Fruit fly (Drosophila melanogaster): ENCODE data around the gene djl.

Gene djl

DNA sequence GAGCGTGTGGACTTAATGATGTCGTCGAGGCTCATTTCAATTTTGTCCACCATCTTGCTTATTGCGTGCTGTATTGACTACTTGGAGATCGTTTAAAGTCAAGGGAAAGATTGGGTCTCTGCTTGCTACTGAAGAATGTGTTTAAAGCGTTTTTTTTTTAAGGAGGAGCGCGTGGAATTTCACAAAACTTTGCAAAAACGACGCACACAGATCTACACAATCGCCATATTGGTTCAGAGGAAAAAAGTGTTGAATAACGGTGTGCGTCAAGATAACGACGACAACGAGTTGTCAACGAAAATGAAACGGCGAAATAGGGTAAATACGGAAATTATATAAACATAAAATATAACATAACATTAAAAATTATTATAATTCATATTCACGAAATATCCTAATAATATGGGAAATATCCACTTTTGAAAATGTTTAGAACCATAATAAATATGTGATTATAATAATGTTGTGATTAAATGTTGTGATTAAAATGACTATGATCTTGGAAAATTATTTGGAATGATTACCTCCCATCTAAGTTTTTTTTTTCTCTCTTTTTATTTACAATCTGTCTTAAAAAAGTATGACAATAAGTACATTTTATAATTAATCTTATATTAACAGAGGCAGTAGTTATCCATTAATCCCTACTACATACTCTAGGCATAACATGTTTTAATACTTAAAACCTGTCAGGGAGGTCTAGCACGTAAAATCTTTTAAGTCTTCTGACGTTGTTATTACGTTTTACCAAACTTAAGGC, 19.8 kb downstream of the djl start, which contains the start of gene Ref1:
Gene Ref1 (minus strand): TSS at position 231 of the 760 bp plus-strand sequence.
- TF ChIP-seq pdm3 (GFP tag; optimal IDR thresholded peaks at IDR 0.05): no peak
- TF ChIP-seq Eip78C (GFP tag): peak; percentile 15

DNA sequence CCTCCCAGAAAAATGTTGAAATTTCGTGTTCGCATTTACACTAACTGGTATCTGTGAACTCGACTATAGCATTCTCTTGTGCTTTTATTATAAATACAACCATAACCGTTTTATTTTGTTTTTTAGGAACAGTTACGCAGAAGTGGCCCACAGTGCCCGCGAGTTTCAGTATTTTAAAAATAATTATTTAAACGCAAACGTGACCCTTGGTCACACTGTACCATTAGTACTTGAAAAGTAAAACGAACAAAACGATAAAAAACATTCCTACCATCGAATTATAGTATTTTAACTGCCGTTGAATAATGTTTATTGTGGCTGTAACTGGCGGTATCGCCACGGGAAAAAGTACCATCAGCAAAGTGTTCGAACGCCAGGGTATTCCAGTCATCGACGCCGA, 21.4 kb downstream of the djl start, which contains the start of gene Dpck:
Gene Dpck (plus strand): TSS at position 211 of the 400 bp plus-strand sequence.
- TF ChIP-seq CG6276 (GFP tag; optimal IDR thresholded peaks at IDR 0.05) (peak; percentile 48), net (GFP tag; optimal IDR thresholded peaks at IDR 0.05) (peak; percentile 58), Eip93F (GFP tag; optimal IDR thresholded peaks at IDR 0.05) (no peak), topi (GFP tag; optimal IDR thresholded peaks at IDR 0.05) (peak; percentile 41), CG31627 (GFP tag; optimal IDR thresholded peaks at IDR 0.05) (peak; percentile 45), vri (GFP tag; optimal IDR thresholded peaks at IDR 0.05) (peak; percentile 22), Blimp-1 (GFP tag; optimal IDR thresholded peaks at IDR 0.05) (no peak), CG32006 (GFP tag; optimal IDR thresholded peaks at IDR 0.05) (peak; percentile 25), CG8319 (GFP tag; optimal IDR thresholded peaks at IDR 0.05) (no peak), Sox14 (GFP tag; optimal IDR thresholded peaks at IDR 0.05) (peak; percentile 58), CG9139 (GFP tag; optimal IDR thresholded peaks at IDR 0.05) (peak; percentile 62), ss (GFP tag; optimal IDR thresholded peaks at IDR 0.05) (peak; percentile 29 to 50), Hr4 (GFP tag; optimal IDR thresholded peaks at IDR 0.05) (peak; percentile 56), CG6792 (GFP tag; optimal IDR thresholded peaks at IDR 0.05) (peak; percentile 27), pdm3 (GFP tag; optimal IDR thresholded peaks at IDR 0.05) (peak; percentile 65), Hr38 (GFP tag; optimal IDR thresholded peaks at IDR 0.05) (no peak), Sox15 (GFP tag; optimal IDR thresholded peaks at IDR 0.05) (no peak), dsx (GFP tag; optimal IDR thresholded peaks at IDR 0.05; ENCODE audit: poor library complexity, severe bottlenecking) (peak; percentile 40), CG34406 (GFP tag; optimal IDR thresholded peaks at IDR 0.05) (peak; percentile 14), CG6808 (GFP tag; optimal IDR thresholded peaks at IDR 0.05) (peak; percentile 33), Ets21C (GFP tag; optimal IDR thresholded peaks at IDR 0.05) (no peak), OdsH (GFP tag; optimal IDR thresholded peaks at IDR 0.05) (peak; percentile 29), Met (GFP tag; optimal IDR thresholded peaks at IDR 0.05) (peak; percentile 53), CG1621 (tag; optimal IDR thresholded peaks at IDR 0.05) (no peak), CG7368 (GFP tag; optimal IDR thresholded peaks at IDR 0.05) (no peak), Sox102F (GFP tag; optimal IDR thresholded peaks at IDR 0.05) (peak; percentile 52), Hr39 (GFP tag; optimal IDR thresholded peaks at IDR 0.05) (peak; percentile 27), Smox (GFP tag; optimal IDR thresholded peaks at IDR 0.05) (peak; percentile 40), eg (GFP tag; IDR thresholded peaks at IDR 0.05) (peak; percentile 63), Lpt (GFP tag; optimal IDR thresholded peaks at IDR 0.05) (no peak), CG10631 (GFP tag; optimal IDR thresholded peaks at IDR 0.05) (no peak), CG3919 (GFP tag; optimal IDR thresholded peaks at IDR 0.05) (peak; percentile 51), fd59A (GFP tag; optimal IDR thresholded peaks at IDR 0.05) (peak; percentile 15), CG8632 (GFP tag; optimal IDR thresholded peaks at IDR 0.05) (no peak), CG4318 (GFP tag; optimal IDR thresholded peaks at IDR 0.05) (no peak), dac (GFP tag; optimal IDR thresholded peaks at IDR 0.05) (no peak), acj6 (GFP tag; optimal IDR thresholded peaks at IDR 0.05) (peak; percentile 47), fkh (GFP tag; optimal IDR thresholded peaks at IDR 0.05) (no peak), Ets96B (tag; optimal IDR thresholded peaks at IDR 0.05) (peak; percentile 47), svp (GFP tag) (peak; percentile 81), CG3032 (tag; optimal IDR thresholded peaks at IDR 0.05) (peak; percentile 35), CG11762 (GFP tag; optimal IDR thresholded peaks at IDR 0.05; ENCODE audit: insufficient read depth) (no peak), fd85E (GFP tag; optimal IDR thresholded peaks at IDR 0.05) (no peak), cyc (GFP tag; optimal IDR thresholded peaks at IDR 0.05) (peak; percentile 19), esn (GFP tag; optimal IDR thresholded peaks at IDR 0.05) (peak; percentile 41), achi (GFP tag; optimal IDR thresholded peaks at IDR 0.05) (no peak), Eip78C (GFP tag) (peak; percentile 83), CG6163 (GFP tag; IDR thresholded peaks at IDR 0.05) (peak; percentile 68), Eip75B (GFP tag; optimal IDR thresholded peaks at IDR 0.05) (peak; percentile 42)
